Worm (Caenorhabditis elegans) whole organism, young adult: Measurements from ENCODE around the gene C35B1.8.
A peak's percentile ranks its signal among the peaks of the same experiment; 100 is the strongest.
"Not testable (repeated sequence)": the region's sequence is repeated elsewhere in the genome, so short reads cannot be mapped to it uniquely, and the experiment has no call there.

ENCODE experiments used
- C17E4.6 ChIP-seq: fragments of 200-800 bp; sonication (Bioruptor generic); IDR thresholded peaks from 2 replicates; pipeline ENCODE4 v1.3.6; 2022; ENCODE audit warnings: missing genetic modification reagents, missing genetic modification characterization, missing compliant biosample characterization
- F10E7.11 ChIP-seq: sonication (generic microtip); optimal IDR thresholded peaks from 2 replicates; lab custom pipeline; 2017; ENCODE audit warnings: mild to moderate bottlenecking, missing genetic modification characterization, moderate library complexity, missing compliant biosample characterization
- F49E8.2 ChIP-seq: sonication (generic microtip); optimal IDR thresholded peaks from 3 replicates; lab custom pipeline; 2017; ENCODE audit warnings: missing genetic modification characterization, mild to moderate bottlenecking, missing compliant biosample characterization, antibody characterized with exemption, moderate library complexity; ENCODE audit not compliant: insufficient read depth
- F55B11.4 ChIP-seq: sonication (generic microtip); optimal IDR thresholded peaks from 2 replicates; lab custom pipeline; 2016; ENCODE audit warnings: missing compliant biosample characterization, missing genetic modification characterization, borderline replicate concordance; ENCODE audit not compliant: insufficient read depth
- Y79H2A.3 ChIP-seq: fragments of 200-800 bp; sonication (Bioruptor generic); conservative IDR thresholded peaks from 2 replicates; pipeline ENCODE4 v1.3.6; 2022; ENCODE audit warnings: missing genetic modification reagents, missing genetic modification characterization, missing compliant biosample characterization
- ama-1 ChIP-seq, 3 experiments: fragments of 150-350 bp in 1 of 3; sonication (generic microtip) in 2 of 3; optimal IDR thresholded peaks; 2 replicates each; lab custom pipeline; 2014 to 2018; ENCODE audit warnings: missing biosample characterization in 2 of 3, missing genetic modification characterization in 2 of 3, missing genetic modification reagents in 2 of 3
- aptf-2 ChIP-seq: fragments of 200-800 bp; sonication (Bioruptor generic); conservative IDR thresholded peaks from 2 replicates; pipeline ENCODE4 v1.3.6; 2022; ENCODE audit warnings: missing genetic modification reagents, missing genetic modification characterization, missing compliant biosample characterization
- bed-2 ChIP-seq: fragments of 200-800 bp; sonication (Bioruptor generic); IDR thresholded peaks from 2 replicates; pipeline ENCODE4 v1.3.6; 2022; ENCODE audit warnings: missing genetic modification reagents, missing genetic modification characterization, missing compliant biosample characterization
- ccch-3 ChIP-seq: fragments of 200-800 bp; sonication (Bioruptor generic); optimal IDR thresholded peaks from 2 replicates; lab custom pipeline; 2018; ENCODE audit warnings: mild to moderate bottlenecking, missing genetic modification characterization, missing compliant biosample characterization
- cebp-1 ChIP-seq, 2 experiments: fragments of 200-800 bp in 1 of 2; sonication (Bioruptor generic) in 1 of 2; sonication (generic microtip) in 1 of 2; IDR thresholded peaks in 1 of 2; optimal IDR thresholded peaks in 1 of 2; 2 replicates each; pipeline versions ENCODE4 v1.3.6 to Lab custom; 2017 to 2022; ENCODE audit warnings: missing compliant biosample characterization in 2 of 2, missing genetic modification characterization in 2 of 2, mild to moderate bottlenecking in 1 of 2, missing genetic modification reagents in 1 of 2, moderate library complexity in 1 of 2
- dox-1 ChIP-seq: fragments of 200-800 bp; sonication (Bioruptor generic); IDR thresholded peaks from 2 replicates; pipeline ENCODE4 v1.3.6; 2022; ENCODE audit warnings: missing genetic modification reagents, missing genetic modification characterization, missing compliant biosample characterization
- dpl-1 ChIP-seq: fragments of 150-350 bp; optimal IDR thresholded peaks from 2 replicates; lab custom pipeline; 2014; ENCODE audit warnings: missing biosample characterization, missing genetic modification reagents, missing genetic modification characterization
- egl-44 ChIP-seq: fragments of 200-800 bp; sonication (Bioruptor generic); IDR thresholded peaks from 2 replicates; pipeline ENCODE4 v1.3.6; 2022; ENCODE audit warnings: missing genetic modification reagents, missing genetic modification characterization, missing compliant biosample characterization
- egrh-3 ChIP-seq: fragments of 200-800 bp; sonication (Bioruptor generic); IDR thresholded peaks from 2 replicates; pipeline ENCODE4 v1.3.6; 2022; ENCODE audit warnings: missing genetic modification reagents, missing genetic modification characterization, missing compliant biosample characterization
- ets-4 ChIP-seq: fragments of 200-800 bp; sonication (Bioruptor generic); optimal IDR thresholded peaks from 2 replicates; lab custom pipeline; 2018; ENCODE audit warnings: mild to moderate bottlenecking, missing genetic modification characterization, missing compliant biosample characterization
- gei-17 ChIP-seq: fragments of 200-800 bp; sonication (Bioruptor generic); optimal IDR thresholded peaks from 2 replicates; lab custom pipeline; 2018; ENCODE audit warnings: mild to moderate bottlenecking, missing genetic modification characterization, missing compliant biosample characterization
- him-1 ChIP-seq: sonication (generic microtip); optimal IDR thresholded peaks from 2 replicates; lab custom pipeline; 2016; ENCODE audit warnings: missing genotype, missing genetic modification reagents, missing genetic modification characterization, missing compliant biosample characterization
- hmg-20 ChIP-seq: fragments of 200-800 bp; sonication (Bioruptor generic); IDR thresholded peaks from 2 replicates; pipeline ENCODE4 v1.3.6; 2022; ENCODE audit warnings: missing genetic modification reagents, missing genetic modification characterization, missing compliant biosample characterization
- mcd-1 ChIP-seq: fragments of 200-800 bp; sonication (Bioruptor generic); IDR thresholded peaks from 2 replicates; pipeline ENCODE4 v1.3.6; 2022; ENCODE audit warnings: missing genetic modification reagents, missing genetic modification characterization, missing compliant biosample characterization
- mes-4 ChIP-seq: sonication (generic microtip); optimal IDR thresholded peaks from 2 replicates; lab custom pipeline; 2016; ENCODE audit warnings: missing genotype, missing genetic modification characterization, missing compliant biosample characterization
- nfya-2 ChIP-seq: fragments of 200-800 bp; sonication (Bioruptor generic); IDR thresholded peaks from 2 replicates; pipeline ENCODE4 v1.3.6; 2022; ENCODE audit warnings: missing genetic modification reagents, missing genetic modification characterization, missing compliant biosample characterization
- nhr-80 ChIP-seq: sonication (generic microtip); optimal IDR thresholded peaks from 2 replicates; lab custom pipeline; 2016; ENCODE audit warnings: missing genetic modification characterization, missing compliant biosample characterization
- pha-4 ChIP-seq: fragments of 150-350 bp; sonication (generic microtip); optimal IDR thresholded peaks from 2 replicates; lab custom pipeline; 2014; ENCODE audit warnings: missing biosample characterization, missing genetic modification reagents, missing genetic modification characterization
- sdz-38 ChIP-seq: sonication (generic microtip); optimal IDR thresholded peaks from 2 replicates; lab custom pipeline; 2016; ENCODE audit warnings: missing genotype, missing genetic modification characterization, missing compliant biosample characterization
- sea-2 ChIP-seq: fragments of 200-800 bp; sonication (Bioruptor generic); IDR thresholded peaks from 2 replicates; pipeline ENCODE4 v1.3.6; 2022; ENCODE audit warnings: missing genetic modification characterization, missing compliant biosample characterization
- snpc-1.1 ChIP-seq: sonication (generic microtip); optimal IDR thresholded peaks from 2 replicates; lab custom pipeline; 2017; ENCODE audit warnings: missing genetic modification characterization, mild to moderate bottlenecking, missing compliant biosample characterization, antibody characterized with exemption, moderate library complexity, missing genotype, missing genetic modification reagents; ENCODE audit not compliant: insufficient read depth
- snpc-1.3 ChIP-seq: sonication (generic microtip); optimal IDR thresholded peaks from 2 replicates; lab custom pipeline; 2017; ENCODE audit warnings: missing genetic modification characterization, mild to moderate bottlenecking, missing compliant biosample characterization, antibody characterized with exemption, moderate library complexity, missing genotype, missing genetic modification reagents; ENCODE audit not compliant: insufficient read depth
- tbp1 ChIP-seq: fragments of 200-800 bp; sonication (Bioruptor generic); optimal IDR thresholded peaks from 2 replicates; lab custom pipeline; 2018; ENCODE audit warnings: mild to moderate bottlenecking, missing genetic modification characterization, missing compliant biosample characterization
- tlf-1 ChIP-seq: fragments of 200-800 bp; sonication (Bioruptor generic); optimal IDR thresholded peaks from 2 replicates; lab custom pipeline; 2018; ENCODE audit warnings: mild to moderate bottlenecking, missing genetic modification characterization, missing compliant biosample characterization
- unc-130 ChIP-seq: sonication (generic microtip); optimal IDR thresholded peaks from 2 replicates; lab custom pipeline; 2016; ENCODE audit warnings: missing genetic modification reagents, missing genetic modification characterization, missing compliant biosample characterization
- unc-62 ChIP-seq: fragments of 150-350 bp; optimal IDR thresholded peaks from 2 replicates; lab custom pipeline; 2014; ENCODE audit warnings: missing biosample characterization, missing genetic modification reagents, missing genetic modification characterization
- ztf-6 ChIP-seq: fragments of 200-800 bp; sonication (Bioruptor generic); IDR thresholded peaks from 2 replicates; pipeline ENCODE4 v1.3.6; 2022; ENCODE audit warnings: missing genetic modification reagents, missing genetic modification characterization, missing compliant biosample characterization

The C35B1.8 gene

ce11 chrIV:4078901-4079300 is at the start of gene C35B1.8:
Gene C35B1.8, minus strand, starts transcription at chrIV:4079001.
- TF ChIP-seq Y79H2A.3 (GFP tag; lab: Robert Waterston, UW): no peak
- TF ChIP-seq, all 124 proteins: peak for 0

ce11 chrIV:4125657-4126056 is 46.9 kb upstream of the C35B1.8 start, which contains the start of gene F49F1.7:
Gene F49F1.7, minus strand, starts transcription at chrIV:4125757.
- TF ChIP-seq sea-2 (GFP tag; lab: Robert Waterston, UW); tlf-1 (GFP tag; lab: Kevin White, UChicago); dox-1 (GFP tag; lab: Robert Waterston, UW): not testable (repeated sequence)
- TF ChIP-seq, all 124 proteins: peak for 0; not testable (repeated sequence) for 124

- no peak for TF ChIP-seq aptf-2
- TF ChIP-seq nhr-80 (tag; lab: Kevin White, UChicago): peak; percentile 46
- TF ChIP-seq, all 124 proteins: peak for 1
Measured at ce11 chrIV:4123083-4123482, 44.3 kb upstream of the C35B1.8 start, which contains the start of gene mul-1. Gene mul-1, minus strand, starts transcription at chrIV:4123166.

ce11 chrIV:4121055-4121454 is 42.3 kb upstream of the C35B1.8 start:
- TF ChIP-seq unc-130 (no peak), him-1 (no peak), tbp1 (no peak), nfya-2 (no peak), sdz-38 (no peak), snpc-1.1 (no peak), gei-17 (GFP tag; lab: Kevin White, UChicago) (no peak), C17E4.6 (no peak), nhr-80 (tag; lab: Kevin White, UChicago) (peak; percentile 19)

- TF ChIP-seq unc-62 (GFP tag; lab: Kevin White, UChicago): no peak
- TF ChIP-seq egl-44 (GFP tag; lab: Robert Waterston, UW): no peak
- no peak for TF ChIP-seq F10E7.11 (tag; lab: Kevin White, UChicago)
- no peak for TF ChIP-seq hmg-20 (GFP tag; lab: Robert Waterston, UW)
- TF ChIP-seq F55B11.4: no peak
- TF ChIP-seq ets-4: no peak
- no peak for TF ChIP-seq ccch-3 (GFP tag; lab: Kevin White, UChicago)
- TF ChIP-seq F49E8.2 (tag; lab: Kevin White, UChicago): no peak
- TF ChIP-seq egrh-3 (GFP tag; lab: Robert Waterston, UW): no peak
- TF ChIP-seq mes-4 (tag; lab: Kevin White, UChicago): no peak
- TF ChIP-seq dpl-1: no peak
- no peak for TF ChIP-seq ztf-6 (GFP tag; lab: Robert Waterston, UW)
- TF ChIP-seq ama-1 (optimal IDR thresholded peaks at IDR 0.05; lab: Kevin White, UChicago): no peak
- no peak for TF ChIP-seq ama-1 (GFP tag; optimal IDR thresholded peaks at IDR 0.05; lab: Kevin White, UChicago)
- no peak for TF ChIP-seq snpc-1.3 (tag; lab: Kevin White, UChicago)
- no peak for TF ChIP-seq cebp-1 (GFP tag; IDR thresholded peaks at IDR 0.05; lab: Robert Waterston, UW)
- TF ChIP-seq cebp-1 (tag; optimal IDR thresholded peaks at IDR 0.05; lab: Kevin White, UChicago): no peak
- no peak for TF ChIP-seq gei-17 (GFP tag; lab: Kevin White, UChicago)
- TF ChIP-seq mcd-1 (GFP tag; lab: Robert Waterston, UW): no peak
- TF ChIP-seq bed-2 (GFP tag; lab: Robert Waterston, UW): no peak
- no peak for TF ChIP-seq pha-4 (tag; lab: Kevin White, UChicago)
Measured at ce11 chrIV:4120263-4120662, 41.5 kb upstream of the C35B1.8 start, which contains the start of gene F49F1.5. Gene F49F1.5, minus strand, starts transcription at chrIV:4120415.
